Fruit fly (Drosophila melanogaster) whole organism: ENCODE data around the gene CG12998.

Experiments
- CG8478 ChIP-seq: fragments of >200 bp; optimal IDR thresholded peaks from 2 replicates; lab custom pipeline; 2018; ENCODE audit warnings: inconsistent platforms
- Dll ChIP-seq: fragments of >200 bp; optimal IDR thresholded peaks from 2 replicates; lab custom pipeline; 2017
- pan ChIP-seq: fragments of >200 bp; optimal IDR thresholded peaks from 2 replicates; lab custom pipeline; 2017
- usp ChIP-seq: fragments of >200 bp; optimal IDR thresholded peaks from 2 replicates; lab custom pipeline; 2017; ENCODE audit warnings: missing biosample characterization, missing genetic modification characterization, mixed read lengths

DNA sequence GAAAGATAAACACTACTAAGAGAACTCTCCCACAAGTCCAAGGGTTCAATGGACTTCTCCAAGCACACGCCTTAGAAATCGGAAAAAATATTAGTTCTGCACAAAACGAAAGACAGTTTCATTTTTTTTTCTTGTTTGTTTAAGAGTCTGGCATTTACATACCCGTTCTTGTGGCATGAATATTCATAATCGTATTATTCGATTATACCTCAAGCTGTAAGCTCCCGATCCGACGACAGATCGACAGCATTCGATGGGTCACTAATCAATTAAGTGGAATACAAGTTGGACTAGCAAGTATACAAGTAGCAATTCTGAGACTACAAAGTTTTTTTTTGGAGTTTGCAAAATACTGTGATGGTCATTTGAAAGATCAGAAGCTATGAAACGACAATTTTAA, 9.0 kb downstream of the CG12998 start:
- TF ChIP-seq Dll (lab: Kevin White, UChicago) (no peak), pan (no peak), CG8478 (lab: Kevin White, UChicago) (no peak), usp (no peak)
